Fruit fly (Drosophila melanogaster): Measurements from ENCODE around the gene CG5989.

Gene CG5989

DNA sequence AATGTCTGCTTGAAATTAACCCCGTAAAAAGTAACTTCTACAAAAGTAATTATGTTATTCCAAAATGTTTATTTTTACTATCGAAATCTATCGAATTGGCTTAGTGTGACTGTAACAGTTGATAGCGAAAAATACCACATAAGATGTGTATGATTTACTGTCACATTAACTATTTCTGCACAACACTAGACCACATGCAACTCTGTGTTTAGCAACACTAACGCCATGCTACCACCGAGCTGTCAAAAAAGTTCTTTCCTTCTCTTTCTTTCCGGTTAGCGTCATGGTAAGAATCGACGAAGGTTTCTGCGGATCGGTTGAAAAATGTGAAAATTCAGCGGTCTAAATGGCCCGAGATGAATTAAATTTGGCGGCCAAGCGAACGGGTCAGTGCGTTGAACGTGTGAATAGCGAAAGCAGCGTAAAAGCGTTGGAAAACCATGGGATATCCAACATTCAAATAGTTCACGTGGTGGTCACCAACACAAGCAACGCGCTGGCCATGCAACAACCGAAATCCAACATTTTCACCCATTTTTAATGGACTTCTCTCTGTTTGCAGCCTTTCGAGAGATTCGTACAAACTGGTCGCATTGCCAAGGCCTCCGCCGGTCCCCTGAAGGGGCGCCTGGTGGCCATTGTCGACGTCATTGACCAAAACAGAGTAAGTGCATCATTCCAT is 3.1 kb downstream of the CG5989 start, which contains the start of the genes Nelf-E and RpL14 (continued):
- TF ChIP-seq CG13624 (GFP tag; optimal IDR thresholded peaks at IDR 0.05): peak; percentile 98
- peak; percentile 84 for TF ChIP-seq ssp (GFP tag; IDR thresholded peaks at IDR 0.05)
- peak; percentile 85 for TF ChIP-seq CG10959 (GFP tag; IDR thresholded peaks at IDR 0.05)
- TF ChIP-seq PHDP (tag; optimal IDR thresholded peaks at IDR 0.05): peak; percentile 95
- peak; percentile 96 for TF ChIP-seq CG1792 (GFP tag; optimal IDR thresholded peaks at IDR 0.05)
- peak; percentile 100 for TF ChIP-seq Ets65A (GFP tag)
- peak; percentile 95 for TF ChIP-seq trh (GFP tag; optimal IDR thresholded peaks at IDR 0.05)
- peak; percentile 97 for TF ChIP-seq Side (GFP tag; optimal IDR thresholded peaks at IDR 0.05)
- peak; percentile 75 for TF ChIP-seq Drgx (GFP tag; IDR thresholded peaks at IDR 0.05)
- TF ChIP-seq vvl (GFP tag; IDR thresholded peaks at IDR 0.05): peak; percentile 96
- peak; percentile 96 for TF ChIP-seq pho (GFP tag; optimal IDR thresholded peaks at IDR 0.05)
- no peak; the same call in 1 of the 2 replicates for TF ChIP-seq aop (GFP tag; IDR thresholded peaks at IDR 0.05)
- peak; percentile 98 for TF ChIP-seq CG34376 (GFP tag; optimal IDR thresholded peaks at IDR 0.05)
- TF ChIP-seq h (optimal IDR thresholded peaks at IDR 0.05): no peak
- peak; percentile 90 for TF ChIP-seq CG8944 (GFP tag; optimal IDR thresholded peaks at IDR 0.05)
- TF ChIP-seq CG13894 (tag; optimal IDR thresholded peaks at IDR 0.05): peak; percentile 95
- TF ChIP-seq abd-A (tag; optimal IDR thresholded peaks at IDR 0.05): no peak
- peak; percentile 90 for TF ChIP-seq tgo (GFP tag; IDR thresholded peaks at IDR 0.05)
- TF ChIP-seq CG12942 (GFP tag; optimal IDR thresholded peaks at IDR 0.05): peak; percentile 79
- TF ChIP-seq Bdp1 (GFP tag; optimal IDR thresholded peaks at IDR 0.05): peak; percentile 91
- peak; percentile 98 for TF ChIP-seq HmgZ (tag; optimal IDR thresholded peaks at IDR 0.05)
- TF ChIP-seq lilli (GFP tag; optimal IDR thresholded peaks at IDR 0.05): peak; percentile 91
- TF ChIP-seq cg (GFP tag; optimal IDR thresholded peaks at IDR 0.05): peak; percentile 21
- peak; percentile 42; the same call in 1 of the 4 replicates for TF ChIP-seq Dll (GFP tag; IDR thresholded peaks at IDR 0.05; ENCODE audit: partially characterized antibody)
- TF ChIP-seq ato (GFP tag; IDR thresholded peaks at IDR 0.05; ENCODE audit: partially characterized antibody): 0 out of 2 replicates have a peak, but pooled peaks have one; percentile 14
- TF ChIP-seq Sry-β (GFP tag; optimal IDR thresholded peaks at IDR 0.05): peak; percentile 72
- peak; percentile 86 for TF ChIP-seq Aef1 (GFP tag; IDR thresholded peaks at IDR 0.05)
- TF ChIP-seq Asciz (GFP tag; optimal IDR thresholded peaks at IDR 0.05): peak; percentile 95
- peak; percentile 84 for TF ChIP-seq rib (GFP tag; IDR thresholded peaks at IDR 0.05)
- TF ChIP-seq unc-4 (GFP tag; IDR thresholded peaks at IDR 0.05; ENCODE audit: partially characterized antibody): peak; percentile 62
- peak; percentile 92 for TF ChIP-seq ERR (GFP tag; optimal IDR thresholded peaks at IDR 0.05)
- TF ChIP-seq CG4707 (GFP tag; optimal IDR thresholded peaks at IDR 0.05): peak; percentile 95
- TF ChIP-seq amos (GFP tag; IDR thresholded peaks at IDR 0.05; ENCODE audit: partially characterized antibody): peak; percentile 60
- peak; percentile 99 for TF ChIP-seq Mes4 (GFP tag; optimal IDR thresholded peaks at IDR 0.05)
- TF ChIP-seq CG14860 (GFP tag; IDR thresholded peaks at IDR 0.05; ENCODE audit: partially characterized antibody): 0 out of 3 replicates have a peak, but pooled peaks have one; percentile 20
- TF ChIP-seq gcm (GFP tag; optimal IDR thresholded peaks at IDR 0.05): peak; percentile 92
- no peak for TF ChIP-seq yki (optimal IDR thresholded peaks at IDR 0.05)
- peak; percentile 99 for TF ChIP-seq sens (GFP tag)
- TF ChIP-seq CG10462 (GFP tag; optimal IDR thresholded peaks at IDR 0.05): peak; percentile 77
- peak; percentile 75 for TF ChIP-seq CG1602 (GFP tag; optimal IDR thresholded peaks at IDR 0.05)
- peak; percentile 95 for TF ChIP-seq Fer3 (tag; optimal IDR thresholded peaks at IDR 0.05)
- peak; percentile 89 for TF ChIP-seq CG11504 (tag; optimal IDR thresholded peaks at IDR 0.05)
- TF ChIP-seq bcd (GFP tag; optimal IDR thresholded peaks at IDR 0.05): peak; percentile 97
- TF ChIP-seq NfI (GFP tag; optimal IDR thresholded peaks at IDR 0.05): peak; percentile 98
- TF ChIP-seq CG7928 (GFP tag; optimal IDR thresholded peaks at IDR 0.05): peak; percentile 76
- TF ChIP-seq Ptx1 (GFP tag; IDR thresholded peaks at IDR 0.05): peak; percentile 89
- TF ChIP-seq ash1 (GFP tag; optimal IDR thresholded peaks at IDR 0.05): peak; percentile 98
- peak; percentile 77 for TF ChIP-seq CG9215 (GFP tag; IDR thresholded peaks at IDR 0.05)
- peak; percentile 89 for TF ChIP-seq tup (GFP tag; optimal IDR thresholded peaks at IDR 0.05)
- peak; percentile 90 for TF ChIP-seq CG17802 (tag; optimal IDR thresholded peaks at IDR 0.05)
